Fruit fly (Drosophila melanogaster): ENCODE data around the gene CG32640.

CG32640 gene

DNA sequence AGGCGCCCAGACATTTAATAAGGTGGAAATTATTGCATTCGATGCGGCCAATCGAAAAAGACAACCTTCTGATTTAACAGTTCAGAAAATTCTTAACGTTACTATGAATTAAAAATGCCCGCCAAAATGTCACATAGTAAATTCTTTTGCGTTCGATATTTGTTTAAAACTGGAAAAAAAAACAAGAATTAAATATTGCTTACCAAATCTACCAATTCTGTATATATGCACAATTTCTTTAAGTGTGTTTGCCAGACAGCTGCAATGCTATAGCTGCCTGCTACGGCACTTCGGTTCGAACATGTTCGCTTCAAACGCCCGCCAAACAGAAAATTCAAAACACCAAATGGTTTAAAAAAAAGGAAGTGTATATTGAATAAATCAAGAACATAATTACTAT, 36.3 kb downstream of the CG32640 start (continued):
- peak; percentile 55 for TF ChIP-seq CG17385 (GFP tag; optimal IDR thresholded peaks at IDR 0.05)
- no peak for TF ChIP-seq ato (GFP tag; IDR thresholded peaks at IDR 0.05; ENCODE audit: partially characterized antibody)
- no peak for TF ChIP-seq C15 (GFP tag; IDR thresholded peaks at IDR 0.05)
- TF ChIP-seq CG9727 (GFP tag; optimal IDR thresholded peaks at IDR 0.05): peak; percentile 59
- no peak for TF ChIP-seq Fer2 (tag; optimal IDR thresholded peaks at IDR 0.05)
- peak; percentile 50 for TF ChIP-seq HmgZ (tag; optimal IDR thresholded peaks at IDR 0.05)
- peak; percentile 9 for TF ChIP-seq fd3F (GFP tag; optimal IDR thresholded peaks at IDR 0.05)
- no peak for TF ChIP-seq Opbp (GFP tag; IDR thresholded peaks at IDR 0.05; ENCODE audit: partially characterized antibody)
- TF ChIP-seq CG12219 (GFP tag; optimal IDR thresholded peaks at IDR 0.05): peak; percentile 3
- TF ChIP-seq eve (GFP tag; optimal IDR thresholded peaks at IDR 0.05): peak in 1 of 2 experiments; percentile 61
- TF ChIP-seq CG14441 (GFP tag; IDR thresholded peaks at IDR 0.05): peak; percentile 73
- TF ChIP-seq gt (GFP tag; IDR thresholded peaks at IDR 0.05): no peak
- TF ChIP-seq slou (GFP tag; optimal IDR thresholded peaks at IDR 0.05): peak; percentile 36
- no peak for TF ChIP-seq Oaz (GFP tag; IDR thresholded peaks at IDR 0.05)
- TF ChIP-seq YL-1 (GFP tag; optimal IDR thresholded peaks at IDR 0.05): peak; percentile 7
- peak; percentile 58 for TF ChIP-seq Fer1 (GFP tag; optimal IDR thresholded peaks at IDR 0.05)
- TF ChIP-seq onecut (GFP tag; IDR thresholded peaks at IDR 0.05): 0 out of 2 replicates have a peak, but pooled peaks have one; percentile 16
- TF ChIP-seq CG7839 (tag; optimal IDR thresholded peaks at IDR 0.05): peak; percentile 70
- peak; percentile 66 for TF ChIP-seq CG12391 (tag; optimal IDR thresholded peaks at IDR 0.05)
- TF ChIP-seq HLH54F (GFP tag; optimal IDR thresholded peaks at IDR 0.05): peak; percentile 65
- peak; percentile 96 for TF ChIP-seq zf30C (GFP tag; optimal IDR thresholded peaks at IDR 0.05)
- peak; percentile 47; the same call in 1 of the 2 replicates for TF ChIP-seq Awh (GFP tag; IDR thresholded peaks at IDR 0.05)
- TF ChIP-seq CG2889 (GFP tag; IDR thresholded peaks at IDR 0.05): 0 out of 3 replicates have a peak, but pooled peaks have one; percentile 7
- peak; percentile 49 for TF ChIP-seq CG7786 (GFP tag; optimal IDR thresholded peaks at IDR 0.05)
- TF ChIP-seq Sox100B (GFP tag; optimal IDR thresholded peaks at IDR 0.05): peak; percentile 39
- peak; percentile 13 for TF ChIP-seq CG16815 (GFP tag; optimal IDR thresholded peaks at IDR 0.05)
- TF ChIP-seq Rx (GFP tag; IDR thresholded peaks at IDR 0.05): peak; percentile 27; the same call in 1 of the 2 replicates
- TF ChIP-seq HmgD (GFP tag; optimal IDR thresholded peaks at IDR 0.05): peak; percentile 69
- TF ChIP-seq Bteb2 (GFP tag; optimal IDR thresholded peaks at IDR 0.05): peak; percentile 36
- TF ChIP-seq Asciz (GFP tag; optimal IDR thresholded peaks at IDR 0.05): peak; percentile 31
- peak; percentile 63; the same call in 1 of the 3 replicates for TF ChIP-seq zfh1 (GFP tag; IDR thresholded peaks at IDR 0.05)
- TF ChIP-seq luna (GFP tag; optimal IDR thresholded peaks at IDR 0.05): peak; percentile 12
- peak; percentile 13 for TF ChIP-seq CG13296 (GFP tag; optimal IDR thresholded peaks at IDR 0.05)
- TF ChIP-seq CG7357 (GFP tag; IDR thresholded peaks at IDR 0.05): peak; percentile 35; the same call in 1 of the 3 replicates
- TF ChIP-seq HLHmδ (GFP tag; optimal IDR thresholded peaks at IDR 0.05): no peak
- TF ChIP-seq CG8388 (GFP tag; optimal IDR thresholded peaks at IDR 0.05): peak; percentile 58
- TF ChIP-seq ewg (GFP tag; optimal IDR thresholded peaks at IDR 0.05): peak; percentile 27
- peak; percentile 25 for TF ChIP-seq Nf-YB (GFP tag; optimal IDR thresholded peaks at IDR 0.05)
- peak; percentile 58 for TF ChIP-seq pum (GFP tag; optimal IDR thresholded peaks at IDR 0.05)
- peak; percentile 69 for TF ChIP-seq otp (GFP tag; IDR thresholded peaks at IDR 0.05)
- TF ChIP-seq Sin3A (optimal IDR thresholded peaks at IDR 0.05): no peak
- peak; percentile 51 for TF ChIP-seq CG8290 (GFP tag; optimal IDR thresholded peaks at IDR 0.05)
- TF ChIP-seq CG8290 (tag; optimal IDR thresholded peaks at IDR 0.05): peak in 1 of 2 experiments; percentile 68
- TF ChIP-seq dati (GFP tag; IDR thresholded peaks at IDR 0.05): 0 out of 2 replicates have a peak, but pooled peaks have one; percentile 10
- TF ChIP-seq ken (GFP tag; IDR thresholded peaks at IDR 0.05): peak; percentile 62; the same call in 1 of the 3 replicates
- peak; percentile 58 for TF ChIP-seq CG18262 (tag; optimal IDR thresholded peaks at IDR 0.05)
- peak; percentile 50 for TF ChIP-seq NfI (GFP tag; optimal IDR thresholded peaks at IDR 0.05)
- peak; percentile 46 for TF ChIP-seq CG17568 (GFP tag; optimal IDR thresholded peaks at IDR 0.05)
- peak; percentile 98 for TF ChIP-seq CG18011 (GFP tag; optimal IDR thresholded peaks at IDR 0.05)
- TF ChIP-seq CG10321 (GFP tag; IDR thresholded peaks at IDR 0.05): 0 out of 2 replicates have a peak, but pooled peaks have one; percentile 37
- TF ChIP-seq CG31365 (tag; optimal IDR thresholded peaks at IDR 0.05): peak; percentile 47

Data from whole organism, embryonic.